Worm (Caenorhabditis elegans) whole organism, late embryonic: ENCODE measurements around the gene pals-26.

ENCODE experiments used
- F13H6.1 ChIP-seq: sonication (generic microtip); optimal IDR thresholded peaks from 2 replicates; lab custom pipeline; 2016; ENCODE audit warnings: missing genetic modification characterization, missing compliant biosample characterization
- K02D7.2 ChIP-seq: sonication (generic microtip); optimal IDR thresholded peaks from 2 replicates; lab custom pipeline; 2017; ENCODE audit warnings: mild to moderate bottlenecking, missing genetic modification characterization, missing compliant biosample characterization
- T23F11.4 ChIP-seq: fragments of 200-800 bp; sonication (Bioruptor generic); optimal IDR thresholded peaks from 2 replicates; lab custom pipeline; 2018; ENCODE audit warnings: mild to moderate bottlenecking, missing genetic modification characterization, missing compliant biosample characterization
- ceh-14 ChIP-seq: sonication (generic microtip); optimal IDR thresholded peaks from 2 replicates; lab custom pipeline; 2016; ENCODE audit warnings: missing genotype, missing genetic modification characterization, missing compliant biosample characterization
- ceh-18 ChIP-seq: sonication (generic microtip); optimal IDR thresholded peaks from 2 replicates; lab custom pipeline; 2016; ENCODE audit warnings: missing genetic modification characterization, missing compliant biosample characterization
- ceh-19 ChIP-seq: fragments of 200-800 bp; sonication (Bioruptor generic); optimal IDR thresholded peaks from 2 replicates; lab custom pipeline; 2018; ENCODE audit warnings: mild to moderate bottlenecking, missing genetic modification characterization, missing compliant biosample characterization
- ceh-2 ChIP-seq: sonication (generic microtip); optimal IDR thresholded peaks from 2 replicates; lab custom pipeline; 2016; ENCODE audit warnings: missing genotype, missing genetic modification characterization, missing compliant biosample characterization
- ceh-22 ChIP-seq: sonication (generic microtip); optimal IDR thresholded peaks from 2 replicates; lab custom pipeline; 2017; ENCODE audit warnings: missing biosample characterization, missing genetic modification characterization
- ceh-31 ChIP-seq: sonication (generic microtip); optimal IDR thresholded peaks from 2 replicates; lab custom pipeline; 2016; ENCODE audit warnings: missing genetic modification characterization, missing compliant biosample characterization
- ceh-48 ChIP-seq: sonication (generic microtip); optimal IDR thresholded peaks from 2 replicates; lab custom pipeline; 2016; ENCODE audit warnings: missing genetic modification characterization, inconsistent platforms, missing compliant biosample characterization
- ceh-6 ChIP-seq: fragments of 200-800 bp; sonication (Bioruptor generic); optimal IDR thresholded peaks from 2 replicates; lab custom pipeline; 2018; ENCODE audit warnings: mild to moderate bottlenecking, missing genetic modification characterization, missing compliant biosample characterization
- ceh-9 ChIP-seq: sonication (generic microtip); optimal IDR thresholded peaks from 2 replicates; lab custom pipeline; 2016; ENCODE audit warnings: mild to moderate bottlenecking, missing genetic modification characterization, inconsistent platforms, missing compliant biosample characterization
- che-1 ChIP-seq: sonication (generic microtip); optimal IDR thresholded peaks from 2 replicates; lab custom pipeline; 2016; ENCODE audit warnings: mild to moderate bottlenecking, missing genetic modification characterization, missing compliant biosample characterization
- dmd-4 ChIP-seq: sonication (generic microtip); optimal IDR thresholded peaks from 2 replicates; lab custom pipeline; 2016; ENCODE audit warnings: borderline replicate concordance, missing genetic modification characterization, missing compliant biosample characterization
- elt-2 ChIP-seq: sonication (generic microtip); optimal IDR thresholded peaks from 2 replicates; lab custom pipeline; 2016; ENCODE audit warnings: missing genetic modification reagents, missing genetic modification characterization, missing compliant biosample characterization
- elt-4 ChIP-seq: sonication (generic microtip); optimal IDR thresholded peaks from 2 replicates; lab custom pipeline; 2016; ENCODE audit warnings: missing genetic modification characterization, missing compliant biosample characterization
- ets-4 ChIP-seq: sonication (generic microtip); optimal IDR thresholded peaks from 2 replicates; lab custom pipeline; 2016; ENCODE audit warnings: missing genetic modification characterization, missing compliant biosample characterization
- eyg-1 ChIP-seq: sonication (generic microtip); optimal IDR thresholded peaks from 2 replicates; lab custom pipeline; 2016; ENCODE audit warnings: missing genotype, missing genetic modification characterization, missing compliant biosample characterization
- fkh-6 ChIP-seq: sonication (generic microtip); optimal IDR thresholded peaks from 2 replicates; lab custom pipeline; 2016; ENCODE audit warnings: missing genetic modification characterization, missing compliant biosample characterization
- hlh-13 ChIP-seq: fragments of 200-800 bp; sonication (Bioruptor generic); optimal IDR thresholded peaks from 2 replicates; lab custom pipeline; 2018; ENCODE audit warnings: mild to moderate bottlenecking, missing genetic modification characterization, missing compliant biosample characterization
- hlh-15 ChIP-seq: sonication (generic microtip); optimal IDR thresholded peaks from 2 replicates; lab custom pipeline; 2016; ENCODE audit warnings: missing genetic modification characterization, missing compliant biosample characterization
- hlh-6 ChIP-seq: sonication (generic microtip); optimal IDR thresholded peaks from 2 replicates; lab custom pipeline; 2016; ENCODE audit warnings: missing genotype, missing genetic modification characterization, missing compliant biosample characterization
- hlh-8 ChIP-seq: sonication (generic microtip); optimal IDR thresholded peaks from 2 replicates; lab custom pipeline; 2016; ENCODE audit warnings: missing genotype, missing genetic modification characterization, missing compliant biosample characterization
- lim-6 ChIP-seq: sonication (generic microtip); optimal IDR thresholded peaks from 2 replicates; lab custom pipeline; 2016; ENCODE audit warnings: missing genetic modification characterization, missing compliant biosample characterization
- lin-11 ChIP-seq: fragments of 200-800 bp; sonication (Bioruptor generic); optimal IDR thresholded peaks from 2 replicates; lab custom pipeline; 2018; ENCODE audit warnings: mild to moderate bottlenecking, missing genetic modification characterization, missing compliant biosample characterization
- madf-2 ChIP-seq: sonication (generic microtip); optimal IDR thresholded peaks from 2 replicates; lab custom pipeline; 2017; ENCODE audit warnings: missing genetic modification characterization, missing compliant biosample characterization
- nhr-11 ChIP-seq: fragments of 150-350 bp; optimal IDR thresholded peaks from 2 replicates; lab custom pipeline; 2014; ENCODE audit warnings: missing biosample characterization, missing genetic modification characterization
- nhr-232 ChIP-seq: sonication (generic microtip); optimal IDR thresholded peaks from 2 replicates; lab custom pipeline; 2016; ENCODE audit warnings: missing genetic modification characterization, missing compliant biosample characterization
- odd-2 ChIP-seq: sonication (generic microtip); optimal IDR thresholded peaks from 2 replicates; lab custom pipeline; 2017; ENCODE audit warnings: antibody characterized with exemption, mild to moderate bottlenecking, missing genetic modification characterization, missing compliant biosample characterization
- pag-3 ChIP-seq: sonication (generic microtip); optimal IDR thresholded peaks from 2 replicates; lab custom pipeline; 2016; ENCODE audit warnings: missing compliant biosample characterization, missing genetic modification characterization, borderline replicate concordance
- pha-4 ChIP-seq: fragments of 150-350 bp; optimal IDR thresholded peaks from 2 replicates; lab custom pipeline; 2018; ENCODE audit warnings: missing biosample characterization, missing genetic modification reagents, missing genetic modification characterization
- pqm-1 ChIP-seq: sonication (generic microtip); optimal IDR thresholded peaks from 2 replicates; lab custom pipeline; 2016; ENCODE audit warnings: missing genetic modification characterization, missing compliant biosample characterization
- ref-2 ChIP-seq: sonication (generic microtip); optimal IDR thresholded peaks from 2 replicates; lab custom pipeline; 2016; ENCODE audit warnings: missing genetic modification characterization, missing compliant biosample characterization
- rnt-1 ChIP-seq: sonication (generic microtip); optimal IDR thresholded peaks from 2 replicates; lab custom pipeline; 2016; ENCODE audit warnings: missing genetic modification characterization, missing compliant biosample characterization
- syd-9 ChIP-seq: sonication (generic microtip); optimal IDR thresholded peaks from 2 replicates; lab custom pipeline; 2016; ENCODE audit warnings: mild to moderate bottlenecking, missing genetic modification characterization, moderate library complexity, missing compliant biosample characterization
- tbx-2 ChIP-seq: sonication (generic microtip); optimal IDR thresholded peaks from 2 replicates; lab custom pipeline; 2016; ENCODE audit warnings: missing genetic modification characterization, missing compliant biosample characterization
- ttx-3 ChIP-seq: sonication (generic microtip); optimal IDR thresholded peaks from 2 replicates; lab custom pipeline; 2016; ENCODE audit warnings: missing genetic modification reagents, missing genetic modification characterization, missing compliant biosample characterization
- unc-42 ChIP-seq: sonication (generic microtip); optimal IDR thresholded peaks from 2 replicates; lab custom pipeline; 2016; ENCODE audit warnings: missing genotype, missing genetic modification characterization, missing compliant biosample characterization
- unc-55 ChIP-seq: sonication (generic microtip); optimal IDR thresholded peaks from 2 replicates; lab custom pipeline; 2017; ENCODE audit warnings: missing biosample characterization, missing genetic modification reagents, missing genetic modification characterization

pals-26 gene

ce11 chrIII:4397115-4397514 is 22.2 kb downstream of the pals-26 start, which contains the start of gene R07E5.5:
Gene R07E5.5 (plus strand): TSS chrIII:4397415.
- no peak for TF ChIP-seq tbx-2 (tag; lab: Kevin White, UChicago)
- no peak for TF ChIP-seq unc-42 (tag; lab: Kevin White, UChicago)
- TF ChIP-seq madf-2: no peak
- no peak for TF ChIP-seq pqm-1 (tag; lab: Kevin White, UChicago)
- TF ChIP-seq dmd-4: no peak
- no peak for TF ChIP-seq lim-6 (tag; lab: Kevin White, UChicago)
- TF ChIP-seq ets-4 (tag; lab: Kevin White, UChicago): no peak
- no peak for TF ChIP-seq syd-9
- TF ChIP-seq ref-2: no peak
- TF ChIP-seq K02D7.2: no peak
- no peak for TF ChIP-seq unc-55 (GFP tag; lab: Kevin White, UChicago)

- no peak for TF ChIP-seq unc-42 (tag; lab: Kevin White, UChicago)
- TF ChIP-seq che-1 (tag; lab: Kevin White, UChicago): no peak
- TF ChIP-seq odd-2 (tag; lab: Kevin White, UChicago): no peak
- TF ChIP-seq pha-4 (tag; lab: Kevin White, UChicago): no peak
- TF ChIP-seq hlh-8 (tag; lab: Kevin White, UChicago): no peak
- TF ChIP-seq, all 69 proteins: peak for 0
These were observed 23.5 kb downstream of the pals-26 start, which contains the start of gene R07E5.6 for ce11 chrIII:4398463-4398862. Gene R07E5.6 (plus strand): TSS chrIII:4398763.

- TF ChIP-seq hlh-6 (tag; lab: Kevin White, UChicago) (no peak), hlh-15 (tag; lab: Kevin White, UChicago) (no peak), fkh-6 (no peak), pag-3 (tag; lab: Kevin White, UChicago) (no peak), nhr-11 (no peak)
These were observed 26.2 kb downstream of the pals-26 start, which contains the start of gene R07E5.15 for ce11 chrIII:4401142-4401541. Gene R07E5.15 (plus strand): TSS chrIII:4401442.

DNA sequence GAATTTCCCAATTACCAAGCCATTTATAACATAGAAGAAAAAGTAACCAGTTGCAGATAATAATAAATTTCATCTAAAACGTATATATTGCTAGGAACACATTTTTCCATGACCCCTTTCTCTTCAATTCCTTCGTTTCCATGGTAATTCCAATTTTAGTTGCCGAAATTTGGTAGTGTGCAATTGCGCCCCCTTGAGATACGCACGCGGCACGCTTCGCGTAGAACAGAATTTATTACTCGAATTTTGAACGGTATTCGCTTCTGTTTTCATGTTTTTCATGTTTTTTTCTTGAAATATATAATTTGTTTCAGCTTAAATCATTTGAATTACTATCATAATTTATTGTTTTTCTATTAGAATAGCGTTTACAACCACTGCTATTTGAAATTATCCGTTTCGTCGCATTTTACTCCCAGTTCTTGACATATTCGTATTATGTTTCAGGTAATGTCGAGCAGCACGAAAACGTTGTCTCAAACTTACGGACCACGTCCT is 29.4 kb downstream of the pals-26 start, which contains the start of the genes R07E5.17 and snfc-5:
R07E5.17 (minus strand) TSS at position 98 of the 498 bp plus-strand sequence.
snfc-5 (plus strand) TSS at position 448 of the 498 bp plus-strand sequence.
- TF ChIP-seq unc-42 (tag; lab: Kevin White, UChicago) (peak; percentile 37), T23F11.4 (GFP tag; lab: Kevin White, UChicago) (no peak), madf-2 (no peak), ceh-2 (tag; lab: Kevin White, UChicago) (no peak), ceh-14 (tag; lab: Kevin White, UChicago) (peak; percentile 44), pha-4 (tag; lab: Kevin White, UChicago) (no peak), ceh-18 (tag; lab: Kevin White, UChicago) (peak; percentile 25), ceh-31 (tag; lab: Kevin White, UChicago) (peak; percentile 27), F13H6.1 (no peak)

- TF ChIP-seq ceh-6 (no peak), elt-4 (tag; lab: Kevin White, UChicago) (no peak), ceh-19 (GFP tag; lab: Kevin White, UChicago) (no peak), hlh-13 (GFP tag; lab: Kevin White, UChicago) (no peak), ceh-9 (no peak), nhr-232 (no peak), rnt-1 (tag; lab: Kevin White, UChicago) (no peak), K02D7.2 (no peak), syd-9 (no peak), dmd-4 (no peak), lim-6 (tag; lab: Kevin White, UChicago) (no peak), ceh-22 (tag; lab: Kevin White, UChicago) (no peak), hlh-6 (tag; lab: Kevin White, UChicago) (no peak), ttx-3 (no peak), lin-11 (tag; lab: Kevin White, UChicago) (no peak), eyg-1 (no peak), elt-2 (no peak), ceh-31 (tag; lab: Kevin White, UChicago) (no peak), unc-42 (tag; lab: Kevin White, UChicago) (no peak), ceh-48 (tag; lab: Kevin White, UChicago) (no peak)
- TF ChIP-seq, all 69 proteins: peak for 0
These were observed 31.0 kb downstream of the pals-26 start, which contains the start of gene rnp-4 for ce11 chrIII:4405986-4406385. Gene rnp-4 (plus strand): TSS chrIII:4406286.
